Fruit fly (Drosophila melanogaster): ENCODE data around the gene Shab.
A peak's percentile ranks its signal among the peaks of the same experiment; 100 is the strongest.

Shab gene

DNA sequence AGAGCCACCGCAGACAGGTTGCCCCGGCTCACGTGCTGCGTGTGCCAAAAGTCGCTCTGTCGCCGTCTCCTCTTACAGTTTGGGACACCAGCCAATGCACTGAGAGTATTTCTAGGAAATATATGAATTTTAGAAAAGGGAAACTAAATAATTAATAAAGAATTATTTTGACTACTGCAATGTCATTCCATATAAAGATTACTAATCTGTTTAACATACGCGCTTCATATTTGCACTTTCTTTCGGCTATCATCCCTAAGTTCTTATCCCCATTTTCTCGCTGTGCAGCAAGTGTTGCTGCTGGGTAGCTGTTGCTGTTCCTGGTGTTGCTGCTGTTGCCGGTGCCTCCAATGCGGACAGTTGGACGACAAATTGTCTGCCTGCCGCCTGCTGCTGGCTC is 47.6 kb upstream of the Shab start (continued):
- TF ChIP-seq CG10979 (tag; optimal IDR thresholded peaks at IDR 0.05) (peak; percentile 8), HLHmδ (GFP tag; optimal IDR thresholded peaks at IDR 0.05) (no peak)

DNA sequence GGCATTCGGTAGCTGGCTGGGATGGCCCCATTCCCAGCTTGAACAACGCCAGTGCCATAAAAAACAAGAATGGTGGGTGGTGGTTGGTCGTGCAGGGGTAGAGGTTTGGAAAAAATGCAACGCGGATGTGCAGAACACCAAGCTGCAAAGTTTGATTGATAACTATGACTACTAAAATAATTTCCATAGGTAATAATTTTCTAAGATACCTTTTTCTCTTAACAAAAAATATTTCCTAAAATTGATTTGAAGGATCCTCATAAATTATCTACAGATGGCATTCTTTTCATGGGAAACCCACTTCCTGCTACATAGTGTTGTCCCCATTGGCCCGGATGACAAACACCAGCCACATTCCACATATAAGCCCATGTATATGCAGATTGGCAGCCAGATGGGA is 46.5 kb upstream of the Shab start:
- TF ChIP-seq fru (optimal IDR thresholded peaks at IDR 0.05) (no peak), ftz-f1 (GFP tag; optimal IDR thresholded peaks at IDR 0.05) (no peak), CG9797 (GFP tag; optimal IDR thresholded peaks at IDR 0.05) (no peak), nom (GFP tag; optimal IDR thresholded peaks at IDR 0.05) (peak; percentile 4), fd96Cb (tag; optimal IDR thresholded peaks at IDR 0.05) (no peak), Ets65A (GFP tag) (peak; percentile 36), CG15479 (GFP tag; optimal IDR thresholded peaks at IDR 0.05) (no peak), Pdp1 (GFP tag; optimal IDR thresholded peaks at IDR 0.05) (no peak), NfI (GFP tag; optimal IDR thresholded peaks at IDR 0.05) (no peak), CG11723 (GFP tag; optimal IDR thresholded peaks at IDR 0.05) (no peak)

DNA sequence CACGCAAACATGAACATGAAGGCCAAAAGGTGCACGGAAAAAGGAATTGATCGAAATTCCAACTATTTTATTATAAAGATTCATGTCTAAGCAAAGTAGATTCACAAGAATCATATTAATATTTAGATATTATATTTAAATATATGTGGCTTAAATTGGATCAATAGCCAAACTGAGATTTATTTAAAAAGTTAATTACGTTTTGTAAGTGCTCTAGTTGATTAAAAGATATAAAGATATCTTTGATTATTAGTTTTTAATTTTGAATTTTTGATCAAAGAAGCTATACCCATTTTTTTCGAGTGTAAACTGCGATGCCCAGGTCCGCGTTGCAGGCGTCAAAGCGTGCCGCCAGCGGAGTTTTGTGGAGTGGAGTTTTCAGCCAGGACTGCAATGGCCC is 45.9 kb upstream of the Shab start:
- TF ChIP-seq so (GFP tag; IDR thresholded peaks at IDR 0.05) (no peak), CG14441 (GFP tag; IDR thresholded peaks at IDR 0.05) (no peak), Ssrp (tag; optimal IDR thresholded peaks at IDR 0.05) (no peak), ERR (GFP tag; optimal IDR thresholded peaks at IDR 0.05) (no peak), corto (GFP tag; optimal IDR thresholded peaks at IDR 0.05) (no peak)

DNA sequence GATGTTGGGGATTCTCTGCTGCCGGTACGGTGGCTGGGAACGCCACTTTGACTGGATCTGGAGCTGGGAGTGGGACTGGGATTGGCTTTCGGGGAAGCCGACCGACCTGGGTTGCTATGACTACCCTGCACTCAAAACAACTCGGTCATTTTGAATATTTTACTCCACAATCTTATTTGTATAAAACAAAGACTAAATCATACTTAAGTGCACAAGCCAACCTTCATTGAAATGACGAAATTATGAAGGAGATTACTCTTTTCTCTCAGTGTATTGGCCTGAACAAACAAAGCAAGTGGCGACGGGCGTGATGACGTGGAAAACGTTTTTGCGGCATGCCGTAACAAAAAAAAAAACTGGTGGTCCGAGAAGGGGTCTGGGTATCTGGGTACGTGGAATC is 43.9 kb upstream of the Shab start:
- peak; percentile 7 for TF ChIP-seq CG17385 (GFP tag; optimal IDR thresholded peaks at IDR 0.05)
- TF ChIP-seq cwo (GFP tag; optimal IDR thresholded peaks at IDR 0.05) = peak; percentile 20
- peak; percentile 51 for TF ChIP-seq Atf6 (GFP tag; IDR thresholded peaks at IDR 0.05)
- TF ChIP-seq CG2712 (tag; optimal IDR thresholded peaks at IDR 0.05) = peak; percentile 39
- TF ChIP-seq Rfx (GFP tag; IDR thresholded peaks at IDR 0.05) = peak; percentile 57
- TF ChIP-seq CG2678 (tag; optimal IDR thresholded peaks at IDR 0.05) = peak; percentile 58
- TF ChIP-seq her (GFP tag; optimal IDR thresholded peaks at IDR 0.05) = peak; percentile 1
- no peak for TF ChIP-seq dmrt11E (tag; optimal IDR thresholded peaks at IDR 0.05)
- TF ChIP-seq CG6689 (GFP tag; IDR thresholded peaks at IDR 0.05) = 0 out of 2 replicates have a peak, but pooled peaks have one; percentile 31
- peak; percentile 1 for TF ChIP-seq CG18619 (GFP tag; optimal IDR thresholded peaks at IDR 0.05)
- TF ChIP-seq exex (tag; optimal IDR thresholded peaks at IDR 0.05) = no peak
- peak; percentile 36 for TF ChIP-seq HHEX (GFP tag; optimal IDR thresholded peaks at IDR 0.05)
- no peak; the same call in 1 of the 2 replicates for TF ChIP-seq slbo (GFP tag; IDR thresholded peaks at IDR 0.05)
- no peak for TF ChIP-seq lbe (GFP tag; optimal IDR thresholded peaks at IDR 0.05)
- TF ChIP-seq CG18262 (tag; optimal IDR thresholded peaks at IDR 0.05) = no peak
- TF ChIP-seq Hmr (GFP tag; optimal IDR thresholded peaks at IDR 0.05) = peak; percentile 46
- no peak for TF ChIP-seq CG10565 (GFP tag; optimal IDR thresholded peaks at IDR 0.05)
- peak; percentile 55; the same call in 2 of the 3 replicates for TF ChIP-seq dysf (GFP tag; IDR thresholded peaks at IDR 0.05)
- no peak for TF ChIP-seq zfh2 (GFP tag; optimal IDR thresholded peaks at IDR 0.05)
- TF ChIP-seq sisA (GFP tag; IDR thresholded peaks at IDR 0.05) = peak; percentile 43
- TF ChIP-seq amos (GFP tag; IDR thresholded peaks at IDR 0.05; ENCODE audit: partially characterized antibody) = no peak
- TF ChIP-seq mam (GFP tag; optimal IDR thresholded peaks at IDR 0.05) = peak; percentile 8
- TF ChIP-seq CG1647 (GFP tag; optimal IDR thresholded peaks at IDR 0.05) = no peak
- peak; percentile 42 for TF ChIP-seq CG12219 (GFP tag; optimal IDR thresholded peaks at IDR 0.05)
- TF ChIP-seq CG3726 (GFP tag; IDR thresholded peaks at IDR 0.05) = 0 out of 3 replicates have a peak, but pooled peaks have one; percentile 31
- peak; percentile 33 for TF ChIP-seq CG10209 (GFP tag; optimal IDR thresholded peaks at IDR 0.05)
- peak; percentile 43 for TF ChIP-seq lmd (GFP tag; IDR thresholded peaks at IDR 0.05)
- peak; percentile 21 for TF ChIP-seq CG12071 (GFP tag; optimal IDR thresholded peaks at IDR 0.05)
- TF ChIP-seq Sox102F (GFP tag; optimal IDR thresholded peaks at IDR 0.05) = peak; percentile 22
- TF ChIP-seq PHDP (tag; optimal IDR thresholded peaks at IDR 0.05) = peak; percentile 9

Measured in whole organism, embryonic.